Worm (Caenorhabditis elegans) whole organism, mixed stage, embryonic: ENCODE results near the gene F01G10.4.

Experiments used
- ces-1 ChIP-seq: fragments of 150-350 bp; optimal IDR thresholded peaks from 2 replicates; lab custom pipeline; 2014; ENCODE audit warnings: missing biosample characterization, missing genetic modification reagents, missing genetic modification characterization
- ham-2 ChIP-seq: fragments of 200-800 bp; sonication (Bioruptor generic); optimal IDR thresholded peaks from 2 replicates; lab custom pipeline; 2018; ENCODE audit warnings: mild to moderate bottlenecking, missing genetic modification characterization, missing compliant biosample characterization
- lin-13 ChIP-seq: fragments of 150-350 bp; optimal IDR thresholded peaks from 2 replicates; lab custom pipeline; 2014; ENCODE audit warnings: missing biosample characterization, missing genetic modification characterization
- mep-1 ChIP-seq: fragments of 150-350 bp; optimal IDR thresholded peaks from 2 replicates; lab custom pipeline; 2017; ENCODE audit warnings: missing biosample characterization, missing genetic modification reagents, missing genetic modification characterization, inconsistent platforms
- nhr-237 ChIP-seq: fragments of 150-350 bp; optimal IDR thresholded peaks from 2 replicates; lab custom pipeline; 2014; ENCODE audit warnings: missing biosample characterization, missing genetic modification characterization
- unc-39 ChIP-seq: fragments of 150-350 bp; optimal IDR thresholded peaks from 2 replicates; lab custom pipeline; 2014; ENCODE audit warnings: missing biosample characterization, missing genetic modification characterization

DNA sequence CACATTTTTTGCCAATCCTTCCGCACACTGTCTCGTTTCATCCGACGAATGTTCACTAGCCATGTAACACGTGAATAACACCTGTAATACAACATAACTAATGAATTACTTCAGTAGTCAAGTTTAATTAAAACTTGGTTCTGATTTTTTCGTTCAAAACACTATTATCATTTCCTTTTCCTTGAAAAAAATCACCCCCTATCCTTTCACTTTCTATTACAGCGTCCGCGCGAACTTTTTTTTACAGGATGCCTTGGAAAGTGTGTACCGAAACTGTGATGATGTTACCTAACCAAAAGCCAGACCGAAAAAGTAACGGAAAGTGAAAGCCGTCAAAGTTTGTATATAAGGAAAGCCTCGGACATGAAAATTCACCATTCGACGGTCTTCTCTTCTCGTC lies 16.3 kb downstream of the F01G10.4 start, which contains the start of gene col-124:
- TF ChIP-seq ces-1, result no peak
- no peak for TF ChIP-seq ham-2 (GFP tag; lab: Kevin White, UChicago)
- TF ChIP-seq lin-13 (tag; lab: Kevin White, UChicago), result no peak
- no peak for TF ChIP-seq mep-1 (tag; lab: Kevin White, UChicago)
- no peak for TF ChIP-seq nhr-237 (tag; lab: Kevin White, UChicago)
- TF ChIP-seq unc-39 (tag; lab: Kevin White, UChicago), result no peak
